Fruit fly (Drosophila melanogaster): ENCODE data around the gene COX8.

The COX8 gene

DNA sequence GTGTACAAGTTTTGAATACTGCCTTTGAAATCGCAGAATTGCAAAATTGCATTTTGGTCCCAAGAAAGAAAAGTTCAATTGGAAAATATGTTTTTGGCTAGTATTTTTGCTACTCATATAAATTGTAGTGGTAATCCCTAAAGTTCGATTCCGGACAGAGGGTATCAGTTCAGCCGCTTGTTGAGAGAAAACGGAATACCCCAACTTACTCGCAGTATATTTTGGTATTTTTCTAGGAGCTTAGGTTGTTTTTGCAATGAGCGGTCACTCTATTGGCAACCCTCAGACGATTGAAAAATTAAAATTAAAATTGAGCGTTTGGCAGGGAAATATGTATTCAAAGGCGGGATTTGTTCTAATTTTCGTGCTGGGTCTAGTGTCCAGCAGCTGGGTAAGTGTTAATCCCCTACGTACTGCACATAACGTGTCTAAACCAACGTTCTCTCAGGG lies 35.1 kb upstream of the COX8 start (continued):
- TF ChIP-seq CG31365 (tag; optimal IDR thresholded peaks at IDR 0.05), result no peak
- no peak for TF ChIP-seq Dref (GFP tag; IDR thresholded peaks at IDR 0.05)
- no peak for TF ChIP-seq cas (GFP tag; IDR thresholded peaks at IDR 0.05)
- TF ChIP-seq CG6813 (GFP tag; optimal IDR thresholded peaks at IDR 0.05), result no peak
- no peak for TF ChIP-seq BtbVII (GFP tag; optimal IDR thresholded peaks at IDR 0.05)
- TF ChIP-seq luna (GFP tag; optimal IDR thresholded peaks at IDR 0.05), result no peak
- TF ChIP-seq CG7745 (tag; optimal IDR thresholded peaks at IDR 0.05), result no peak
- no peak for TF ChIP-seq jing (GFP tag; optimal IDR thresholded peaks at IDR 0.05)
- no peak for TF ChIP-seq dimm (GFP tag; IDR thresholded peaks at IDR 0.05)
- TF ChIP-seq so (GFP tag; IDR thresholded peaks at IDR 0.05), result no peak
- TF ChIP-seq CG2875 (GFP tag; optimal IDR thresholded peaks at IDR 0.05), result no peak
- TF ChIP-seq CG6683 (GFP tag; optimal IDR thresholded peaks at IDR 0.05), result no peak
- TF ChIP-seq fd102C (GFP tag; optimal IDR thresholded peaks at IDR 0.05), result no peak
- TF ChIP-seq maf-S (GFP tag; optimal IDR thresholded peaks at IDR 0.05), result no peak
- no peak for TF ChIP-seq bowl (GFP tag; IDR thresholded peaks at IDR 0.05)
- no peak for TF ChIP-seq Blimp-1 (GFP tag; optimal IDR thresholded peaks at IDR 0.05)
- TF ChIP-seq bab2 (GFP tag; optimal IDR thresholded peaks at IDR 0.05), result no peak
- TF ChIP-seq Mrtf (GFP tag; IDR thresholded peaks at IDR 0.05), result no peak
- TF ChIP-seq gce (GFP tag; IDR thresholded peaks at IDR 0.05), result no peak
- no peak for TF ChIP-seq ato (GFP tag; IDR thresholded peaks at IDR 0.05; ENCODE audit: partially characterized antibody)
- TF ChIP-seq CG6272 (GFP tag; IDR thresholded peaks at IDR 0.05), result no peak
- TF ChIP-seq Optix (GFP tag; IDR thresholded peaks at IDR 0.05), result 0 out of 3 replicates have a peak, but pooled peaks have one; percentile 14
- no peak for TF ChIP-seq CG12942 (GFP tag; optimal IDR thresholded peaks at IDR 0.05)
- no peak for TF ChIP-seq CG2889 (GFP tag; IDR thresholded peaks at IDR 0.05)
- no peak for TF ChIP-seq NFAT (GFP tag; IDR thresholded peaks at IDR 0.05)
- TF ChIP-seq salm (tag; optimal IDR thresholded peaks at IDR 0.05), result no peak
- no peak for TF ChIP-seq Lim3 (GFP tag; IDR thresholded peaks at IDR 0.05)
- TF ChIP-seq CG1602 (GFP tag; optimal IDR thresholded peaks at IDR 0.05), result no peak
- no peak for TF ChIP-seq CG32767 (GFP tag; IDR thresholded peaks at IDR 0.05)
- no peak for TF ChIP-seq jigr1 (GFP tag; IDR thresholded peaks at IDR 0.05)
- TF ChIP-seq eve (GFP tag; optimal IDR thresholded peaks at IDR 0.05), result peak in 1 of 2 experiments; percentile 56
- TF ChIP-seq row (GFP tag; IDR thresholded peaks at IDR 0.05), result peak; percentile 83
- no peak for TF ChIP-seq al (GFP tag; IDR thresholded peaks at IDR 0.05)
- no peak for TF ChIP-seq vnd (GFP tag; IDR thresholded peaks at IDR 0.05; ENCODE audit: partially characterized antibody)
- TF ChIP-seq nerfin-2 (GFP tag; IDR thresholded peaks at IDR 0.05; ENCODE audit: partially characterized antibody), result no peak
- TF ChIP-seq YL-1 (GFP tag; optimal IDR thresholded peaks at IDR 0.05), result peak; percentile 43
- no peak for TF ChIP-seq MTF-1 (GFP tag; optimal IDR thresholded peaks at IDR 0.05; ENCODE audit: borderline replicate concordance)
- no peak for TF ChIP-seq CG32772 (GFP tag; IDR thresholded peaks at IDR 0.05)
- no peak for TF ChIP-seq CG4404 (GFP tag; IDR thresholded peaks at IDR 0.05)
- no peak for TF ChIP-seq Hmx (GFP tag; optimal IDR thresholded peaks at IDR 0.05)
- no peak for TF ChIP-seq CG4854 (GFP tag; optimal IDR thresholded peaks at IDR 0.05)
- TF ChIP-seq sima (GFP tag; optimal IDR thresholded peaks at IDR 0.05), result no peak
- TF ChIP-seq wdn (GFP tag; IDR thresholded peaks at IDR 0.05), result no peak
- no peak for TF ChIP-seq CG15601 (tag; optimal IDR thresholded peaks at IDR 0.05)
- TF ChIP-seq mirr (GFP tag; optimal IDR thresholded peaks at IDR 0.05), result no peak
- TF ChIP-seq phol (tag; optimal IDR thresholded peaks at IDR 0.05), result peak; percentile 2
- TF ChIP-seq CG13287 (GFP tag; IDR thresholded peaks at IDR 0.05; ENCODE audit: partially characterized antibody), result peak; percentile 19; the same call in 1 of the 2 replicates
- no peak for TF ChIP-seq CG9876 (GFP tag; optimal IDR thresholded peaks at IDR 0.05)
- TF ChIP-seq CG15011 (GFP tag; optimal IDR thresholded peaks at IDR 0.05), result no peak
- TF ChIP-seq en (GFP tag; optimal IDR thresholded peaks at IDR 0.05), result no peak
- no peak for TF ChIP-seq CG14014 (GFP tag; IDR thresholded peaks at IDR 0.05)
- TF ChIP-seq CG10959 (GFP tag; IDR thresholded peaks at IDR 0.05), result no peak

Measured in whole organism, embryonic.